In genomic region chr3L:12806290-12806743, dm6 we compare ENCODE assay signal across 1 fruit fly cellular context.
A peak's percentile ranks its signal among the peaks of the same experiment; 100 is the strongest.
TF ChIP-seq lines count a peak whose summit lies in the region.

No protein-coding gene starts in this region.

TF ChIP-seq in whole organism, embryonic, 481 proteins besides CTCF, POLR2A, EP300 and RAD21 (continued from another document and continues in another):
- TF ChIP-seq btn (GFP tag; optimal IDR thresholded peaks at IDR 0.05; lab: Kevin White, UChicago) (no peak), toy (GFP tag; IDR thresholded peaks at IDR 0.05; lab: Robert Waterston, UW) (no peak), Med (GFP tag; lab: Kevin White, UChicago) (peak; percentile 75), gro (GFP tag; optimal IDR thresholded peaks at IDR 0.05; lab: Kevin White, UChicago) (no peak), ab (GFP tag; optimal IDR thresholded peaks at IDR 0.05; lab: Kevin White, UChicago) (no peak), kay (GFP tag; optimal IDR thresholded peaks at IDR 0.05; lab: Kevin White, UChicago) (no peak), HmgD (GFP tag; optimal IDR thresholded peaks at IDR 0.05; lab: Kevin White, UChicago) (no peak), yki (optimal IDR thresholded peaks at IDR 0.05; lab: Kevin White, UChicago) (no peak), CG3726 (GFP tag; IDR thresholded peaks at IDR 0.05; lab: Robert Waterston, UW) (no peak), sd (tag; optimal IDR thresholded peaks at IDR 0.05; lab: Kevin White, UChicago) (no peak), gsb-n (tag; optimal IDR thresholded peaks at IDR 0.05; lab: Kevin White, UChicago) (peak; percentile 50), kni (GFP tag; optimal IDR thresholded peaks at IDR 0.05; lab: Kevin White, UChicago) (no peak), Ada2b (GFP tag; IDR thresholded peaks at IDR 0.05; lab: Robert Waterston, UW) (peak; percentile 29), Hmr (GFP tag; optimal IDR thresholded peaks at IDR 0.05; lab: Kevin White, UChicago) (no peak), Max (GFP tag; optimal IDR thresholded peaks at IDR 0.05; lab: Kevin White, UChicago) (no peak), chm (GFP tag; IDR thresholded peaks at IDR 0.05; lab: Robert Waterston, UW) (peak; percentile 79; the same call in 1 of the 2 replicates), sob (GFP tag; IDR thresholded peaks at IDR 0.05; lab: Robert Waterston, UW) (no peak), Sox102F (GFP tag; optimal IDR thresholded peaks at IDR 0.05; lab: Kevin White, UChicago) (peak; percentile 65), CG33213 (GFP tag; optimal IDR thresholded peaks at IDR 0.05; lab: Kevin White, UChicago) (peak; percentile 36), lov (optimal IDR thresholded peaks at IDR 0.05; lab: Kevin White, UChicago) (no peak), lov (GFP tag; IDR thresholded peaks at IDR 0.05; lab: Robert Waterston, UW) (no peak; the same call in 2 of the 3 replicates), ci (GFP tag; IDR thresholded peaks at IDR 0.05; lab: Robert Waterston, UW) (peak; percentile 69; the same call in 2 of the 3 replicates), fd64A (GFP tag; optimal IDR thresholded peaks at IDR 0.05; lab: Kevin White, UChicago) (no peak), CG15601 (tag; optimal IDR thresholded peaks at IDR 0.05; lab: Kevin White, UChicago) (peak; percentile 56), Camta (GFP tag; optimal IDR thresholded peaks at IDR 0.05; lab: Kevin White, UChicago) (no peak), CG4854 (GFP tag; optimal IDR thresholded peaks at IDR 0.05; lab: Kevin White, UChicago) (no peak), CG12744 (GFP tag; optimal IDR thresholded peaks at IDR 0.05; lab: Kevin White, UChicago) (no peak), Neu2 (GFP tag; optimal IDR thresholded peaks at IDR 0.05; lab: Kevin White, UChicago; ENCODE audit: borderline replicate concordance) (no peak), CG3065 (GFP tag; optimal IDR thresholded peaks at IDR 0.05; lab: Kevin White, UChicago) (no peak), HHEX (GFP tag; optimal IDR thresholded peaks at IDR 0.05; lab: Kevin White, UChicago) (no peak), CG2116 (GFP tag; optimal IDR thresholded peaks at IDR 0.05; lab: Kevin White, UChicago) (peak; percentile 27), CG16815 (GFP tag; optimal IDR thresholded peaks at IDR 0.05; lab: Kevin White, UChicago) (no peak), danr (GFP tag; IDR thresholded peaks at IDR 0.05; lab: Robert Waterston, UW) (no peak), CG8359 (GFP tag; optimal IDR thresholded peaks at IDR 0.05; lab: Kevin White, UChicago; ENCODE audit: borderline replicate concordance) (no peak), CG3407 (GFP tag; optimal IDR thresholded peaks at IDR 0.05; lab: Kevin White, UChicago) (peak; percentile 28), CG17186 (GFP tag; optimal IDR thresholded peaks at IDR 0.05; lab: Kevin White, UChicago) (no peak), bcd (GFP tag; optimal IDR thresholded peaks at IDR 0.05; lab: Kevin White, UChicago) (no peak), CG10366 (GFP tag; IDR thresholded peaks at IDR 0.05; lab: Robert Waterston, UW) (peak; percentile 45), Dad (GFP tag; optimal IDR thresholded peaks at IDR 0.05; lab: Kevin White, UChicago) (no peak), dmrt11E (tag; optimal IDR thresholded peaks at IDR 0.05; lab: Kevin White, UChicago) (peak; percentile 35), CG9215 (GFP tag; IDR thresholded peaks at IDR 0.05; lab: Robert Waterston, UW) (no peak), CG14050 (GFP tag; IDR thresholded peaks at IDR 0.05; lab: Robert Waterston, UW) (no peak), Dip2 (GFP tag; IDR thresholded peaks at IDR 0.05; lab: Robert Waterston, UW) (no peak), pita (GFP tag; optimal IDR thresholded peaks at IDR 0.05; lab: Kevin White, UChicago) (no peak), rib (GFP tag; IDR thresholded peaks at IDR 0.05; lab: Robert Waterston, UW) (no peak), CG34422 (GFP tag; IDR thresholded peaks at IDR 0.05; lab: Robert Waterston, UW) (no peak; the same call in 2 of the 3 replicates), Dip3 (GFP tag; optimal IDR thresholded peaks at IDR 0.05; lab: Kevin White, UChicago) (no peak), CG12391 (tag; optimal IDR thresholded peaks at IDR 0.05; lab: Kevin White, UChicago) (peak; percentile 83), CG11456 (GFP tag; IDR thresholded peaks at IDR 0.05; lab: Robert Waterston, UW) (no peak), CG7556 (GFP tag; optimal IDR thresholded peaks at IDR 0.05; lab: Kevin White, UChicago) (peak; percentile 62), CG18764 (GFP tag; optimal IDR thresholded peaks at IDR 0.05; lab: Kevin White, UChicago) (peak; percentile 13), CG11093 (GFP tag; IDR thresholded peaks at IDR 0.05; lab: Robert Waterston, UW) (no peak), lmd (GFP tag; IDR thresholded peaks at IDR 0.05; lab: Robert Waterston, UW) (no peak), emc (GFP tag; optimal IDR thresholded peaks at IDR 0.05; lab: Kevin White, UChicago) (no peak), trem (tag; optimal IDR thresholded peaks at IDR 0.05; lab: Kevin White, UChicago) (peak; percentile 40), CG14014 (GFP tag; IDR thresholded peaks at IDR 0.05; lab: Robert Waterston, UW) (peak; percentile 51; the same call in 1 of the 2 replicates), CG11696 (GFP tag; IDR thresholded peaks at IDR 0.05; lab: Robert Waterston, UW) (no peak), tll (GFP tag; optimal IDR thresholded peaks at IDR 0.05; lab: Kevin White, UChicago) (no peak), Trl (optimal IDR thresholded peaks at IDR 0.05; lab: Kevin White, UChicago) (peak in 1 of 2 experiments; percentile 37), Trl (GFP tag; optimal IDR thresholded peaks at IDR 0.05; lab: Kevin White, UChicago) (no peak), CG15479 (GFP tag; optimal IDR thresholded peaks at IDR 0.05; lab: Kevin White, UChicago) (no peak), Sry-β (GFP tag; optimal IDR thresholded peaks at IDR 0.05; lab: Kevin White, UChicago) (no peak), ftz-f1 (GFP tag; optimal IDR thresholded peaks at IDR 0.05; lab: Kevin White, UChicago) (no peak), CG1603 (tag; optimal IDR thresholded peaks at IDR 0.05; lab: Kevin White, UChicago) (no peak), GATAe (GFP tag; conservative IDR thresholded peaks at IDR 0.05; lab: Robert Waterston, UW) (no peak), vvl (GFP tag; IDR thresholded peaks at IDR 0.05; lab: Robert Waterston, UW) (peak; percentile 69), h (optimal IDR thresholded peaks at IDR 0.05; lab: Kevin White, UChicago) (no peak), bowl (GFP tag; IDR thresholded peaks at IDR 0.05; lab: Robert Waterston, UW) (no peak), dysf (GFP tag; IDR thresholded peaks at IDR 0.05; lab: Robert Waterston, UW) (peak; percentile 44; the same call in 1 of the 3 replicates), CG7372 (GFP tag; IDR thresholded peaks at IDR 0.05; lab: Robert Waterston, UW) (no peak), CG6683 (GFP tag; optimal IDR thresholded peaks at IDR 0.05; lab: Kevin White, UChicago) (peak; percentile 17), ind (GFP tag; optimal IDR thresholded peaks at IDR 0.05; lab: Kevin White, UChicago) (peak; percentile 17), CG31224 (GFP tag; IDR thresholded peaks at IDR 0.05; lab: Robert Waterston, UW) (no peak), knrl (GFP tag; IDR thresholded peaks at IDR 0.05; lab: Robert Waterston, UW; ENCODE audit: partially characterized antibody) (no peak), D (optimal IDR thresholded peaks at IDR 0.05; lab: Kevin White, UChicago) (no peak), D (GFP tag; optimal IDR thresholded peaks at IDR 0.05; lab: Kevin White, UChicago) (peak; percentile 51), CG12155 (GFP tag; optimal IDR thresholded peaks at IDR 0.05; lab: Kevin White, UChicago) (peak; percentile 15), unpg (GFP tag; optimal IDR thresholded peaks at IDR 0.05; lab: Kevin White, UChicago) (peak; percentile 68), mld (GFP tag; IDR thresholded peaks at IDR 0.05; lab: Robert Waterston, UW; ENCODE audit: partially characterized antibody) (no peak), CG1529 (GFP tag; optimal IDR thresholded peaks at IDR 0.05; lab: Kevin White, UChicago) (peak; percentile 20), CG9609 (GFP tag; optimal IDR thresholded peaks at IDR 0.05; lab: Kevin White, UChicago) (no peak), unc-4 (GFP tag; IDR thresholded peaks at IDR 0.05; lab: Robert Waterston, UW; ENCODE audit: partially characterized antibody) (peak; percentile 17; the same call in 1 of the 2 replicates), CG2199 (GFP tag; IDR thresholded peaks at IDR 0.05; lab: Robert Waterston, UW) (no peak), CG32767 (GFP tag; IDR thresholded peaks at IDR 0.05; lab: Robert Waterston, UW) (0 out of 2 replicates have a peak, but pooled peaks have one; percentile 85), Rx (GFP tag; IDR thresholded peaks at IDR 0.05; lab: Robert Waterston, UW) (no peak), Side (GFP tag; optimal IDR thresholded peaks at IDR 0.05; lab: Kevin White, UChicago) (no peak), cad (GFP tag; optimal IDR thresholded peaks at IDR 0.05; lab: Kevin White, UChicago) (no peak), Doc3 (GFP tag; IDR thresholded peaks at IDR 0.05; lab: Robert Waterston, UW; ENCODE audit: partially characterized antibody) (no peak), peb (GFP tag; IDR thresholded peaks at IDR 0.05; lab: Robert Waterston, UW) (no peak), CG17361 (GFP tag; IDR thresholded peaks at IDR 0.05; lab: Robert Waterston, UW) (peak; percentile 47; the same call in 1 of the 3 replicates), slbo (GFP tag; IDR thresholded peaks at IDR 0.05; lab: Robert Waterston, UW) (peak; percentile 27; the same call in 1 of the 2 replicates), zf30C (GFP tag; optimal IDR thresholded peaks at IDR 0.05; lab: Kevin White, UChicago) (no peak), CG10431 (GFP tag; optimal IDR thresholded peaks at IDR 0.05; lab: Kevin White, UChicago) (peak; percentile 44), ems (GFP tag; optimal IDR thresholded peaks at IDR 0.05; lab: Kevin White, UChicago) (peak; percentile 27), Deaf1 (tag; optimal IDR thresholded peaks at IDR 0.05; lab: Kevin White, UChicago) (peak; percentile 15), Stat92E (GFP tag; optimal IDR thresholded peaks at IDR 0.05; lab: Kevin White, UChicago) (no peak), Hand (GFP tag; optimal IDR thresholded peaks at IDR 0.05; lab: Kevin White, UChicago) (peak; percentile 50), CG13624 (GFP tag; optimal IDR thresholded peaks at IDR 0.05; lab: Kevin White, UChicago) (no peak), Lim3 (GFP tag; IDR thresholded peaks at IDR 0.05; lab: Robert Waterston, UW) (no peak), Dfd (GFP tag; optimal IDR thresholded peaks at IDR 0.05; lab: Kevin White, UChicago) (no peak), CG31388 (GFP tag; optimal IDR thresholded peaks at IDR 0.05; lab: Kevin White, UChicago) (no peak), CG12104 (GFP tag; optimal IDR thresholded peaks at IDR 0.05; lab: Kevin White, UChicago) (no peak), Blimp-1 (GFP tag; optimal IDR thresholded peaks at IDR 0.05; lab: Kevin White, UChicago) (peak; percentile 73), CG2889 (GFP tag; IDR thresholded peaks at IDR 0.05; lab: Robert Waterston, UW) (no peak), eyg (GFP tag; optimal IDR thresholded peaks at IDR 0.05; lab: Kevin White, UChicago) (no peak), dimm (GFP tag; IDR thresholded peaks at IDR 0.05; lab: Robert Waterston, UW) (no peak), Hsf (GFP tag; optimal IDR thresholded peaks at IDR 0.05; lab: Kevin White, UChicago) (no peak), Hr39 (optimal IDR thresholded peaks at IDR 0.05; lab: Kevin White, UChicago) (no peak), CG6854 (GFP tag; optimal IDR thresholded peaks at IDR 0.05; lab: Kevin White, UChicago) (peak; percentile 25), jumu (GFP tag; optimal IDR thresholded peaks at IDR 0.05; lab: Kevin White, UChicago) (no peak), Awh (GFP tag; IDR thresholded peaks at IDR 0.05; lab: Robert Waterston, UW) (peak; percentile 27; the same call in 1 of the 2 replicates), insv (GFP tag; optimal IDR thresholded peaks at IDR 0.05; lab: Kevin White, UChicago) (peak in 1 of 2 experiments; percentile 54), CG17612 (GFP tag; IDR thresholded peaks at IDR 0.05; lab: Robert Waterston, UW) (no peak), zfh2 (GFP tag; optimal IDR thresholded peaks at IDR 0.05; lab: Kevin White, UChicago) (no peak), CG18262 (tag; optimal IDR thresholded peaks at IDR 0.05; lab: Kevin White, UChicago) (peak; percentile 71), CG4730 (GFP tag; IDR thresholded peaks at IDR 0.05; lab: Robert Waterston, UW) (no peak), HLH54F (GFP tag; optimal IDR thresholded peaks at IDR 0.05; lab: Kevin White, UChicago) (no peak), abd-A (tag; optimal IDR thresholded peaks at IDR 0.05; lab: Kevin White, UChicago) (no peak), scrt (GFP tag; optimal IDR thresholded peaks at IDR 0.05; lab: Kevin White, UChicago) (no peak), hth (optimal IDR thresholded peaks at IDR 0.05; lab: Kevin White, UChicago) (no peak), mam (GFP tag; optimal IDR thresholded peaks at IDR 0.05; lab: Kevin White, UChicago) (no peak), grau (tag; optimal IDR thresholded peaks at IDR 0.05; lab: Kevin White, UChicago) (peak; percentile 74), CG6654 (GFP tag; optimal IDR thresholded peaks at IDR 0.05; lab: Kevin White, UChicago) (no peak), Atf3 (GFP tag; optimal IDR thresholded peaks at IDR 0.05; lab: Kevin White, UChicago) (no peak), Gug (GFP tag; IDR thresholded peaks at IDR 0.05; lab: Robert Waterston, UW) (no peak), CG15514 (GFP tag; optimal IDR thresholded peaks at IDR 0.05; lab: Kevin White, UChicago) (peak; percentile 41), H15 (GFP tag; IDR thresholded peaks at IDR 0.05; lab: Robert Waterston, UW) (no peak), vfl (GFP tag; optimal IDR thresholded peaks at IDR 0.05; lab: Kevin White, UChicago) (no peak), prd (optimal IDR thresholded peaks at IDR 0.05; lab: Kevin White, UChicago) (no peak), prd (GFP tag; IDR thresholded peaks at IDR 0.05; lab: Robert Waterston, UW) (0 out of 3 replicates have a peak, but pooled peaks have one; percentile 34), CG11695 (GFP tag; IDR thresholded peaks at IDR 0.05; lab: Robert Waterston, UW) (0 out of 3 replicates have a peak, but pooled peaks have one; percentile 44), CG17359 (tag; optimal IDR thresholded peaks at IDR 0.05; lab: Kevin White, UChicago) (peak; percentile 67), NfI (GFP tag; optimal IDR thresholded peaks at IDR 0.05; lab: Kevin White, UChicago) (peak; percentile 61), en (GFP tag; optimal IDR thresholded peaks at IDR 0.05; lab: Kevin White, UChicago) (no peak), phol (tag; optimal IDR thresholded peaks at IDR 0.05; lab: Kevin White, UChicago) (peak; percentile 34), CG7271 (tag; optimal IDR thresholded peaks at IDR 0.05; lab: Kevin White, UChicago) (no peak)
